Worm (Caenorhabditis elegans) whole organism, early embryonic: ENCODE results near the gene F17C11.26.

Source experiments
- B0310.2 ChIP-seq: sonication (generic microtip); optimal IDR thresholded peaks from 2 replicates; lab custom pipeline; 2016; ENCODE audit warnings: mild to moderate bottlenecking, missing genetic modification characterization, missing compliant biosample characterization
- F13C5.2 ChIP-seq: sonication (generic microtip); optimal IDR thresholded peaks from 2 replicates; lab custom pipeline; 2017; ENCODE audit warnings: mild to moderate bottlenecking, missing genetic modification characterization, inconsistent platforms, missing compliant biosample characterization
- aly-1 ChIP-seq: sonication (generic microtip); optimal IDR thresholded peaks from 2 replicates; lab custom pipeline; 2016; ENCODE audit warnings: missing genetic modification characterization, missing compliant biosample characterization
- ama-1 ChIP-seq: fragments of 150-350 bp; optimal IDR thresholded peaks from 2 replicates; lab custom pipeline; 2014
- ceh-13 ChIP-seq: fragments of 200-800 bp; sonication (Bioruptor generic); optimal IDR thresholded peaks from 2 replicates; lab custom pipeline; 2018; ENCODE audit warnings: mild to moderate bottlenecking, missing genetic modification characterization, missing compliant biosample characterization
- ceh-36 ChIP-seq: sonication (generic microtip); optimal IDR thresholded peaks from 2 replicates; lab custom pipeline; 2016; ENCODE audit warnings: missing genetic modification characterization, inconsistent platforms, missing compliant biosample characterization
- ets-7 ChIP-seq: sonication (generic microtip); optimal IDR thresholded peaks from 2 replicates; lab custom pipeline; 2016; ENCODE audit warnings: missing genotype, missing genetic modification characterization, missing compliant biosample characterization
- flt-1 ChIP-seq: fragments of 200-800 bp; sonication (Bioruptor generic); IDR thresholded peaks from 2 replicates; pipeline ENCODE4 v1.3.6; 2022; ENCODE audit warnings: missing genetic modification characterization, missing compliant biosample characterization
- hmbx-1 ChIP-seq: sonication (generic microtip); optimal IDR thresholded peaks from 2 replicates; lab custom pipeline; 2016; ENCODE audit warnings: mild to moderate bottlenecking, missing genetic modification characterization, missing compliant biosample characterization
- hmg-4 ChIP-seq: fragments of 200-800 bp; sonication (Bioruptor generic); optimal IDR thresholded peaks from 2 replicates; lab custom pipeline; 2018; ENCODE audit warnings: mild to moderate bottlenecking, missing genetic modification characterization, missing compliant biosample characterization
- hnd-1 ChIP-seq: sonication (generic microtip); optimal IDR thresholded peaks from 2 replicates; lab custom pipeline; 2016; ENCODE audit warnings: missing genetic modification characterization, missing compliant biosample characterization
- pes-1 ChIP-seq: fragments of 200-800 bp; sonication (Bioruptor generic); IDR thresholded peaks from 2 replicates; pipeline ENCODE4 v1.3.6; 2022; ENCODE audit warnings: missing genetic modification reagents, missing genetic modification characterization, missing compliant biosample characterization
- scrt-1 ChIP-seq: fragments of 200-800 bp; sonication (Bioruptor generic); IDR thresholded peaks from 2 replicates; pipeline ENCODE4 v1.3.6; 2022; ENCODE audit warnings: missing genetic modification characterization, missing compliant biosample characterization
- sea-1 ChIP-seq: fragments of 200-800 bp; sonication (Bioruptor generic); conservative IDR thresholded peaks from 2 replicates; pipeline ENCODE4 v1.3.6; 2022; ENCODE audit warnings: missing genetic modification characterization, missing compliant biosample characterization
- tbx-11 ChIP-seq: fragments of 200-800 bp; sonication (Bioruptor generic); IDR thresholded peaks from 2 replicates; pipeline ENCODE4 v1.3.6; 2022; ENCODE audit warnings: missing genetic modification characterization, missing compliant biosample characterization
- tbx-37 ChIP-seq: fragments of 200-800 bp; sonication (Bioruptor generic); conservative IDR thresholded peaks from 2 replicates; pipeline ENCODE4 v1.3.6; 2022; ENCODE audit warnings: missing genetic modification reagents, missing genetic modification characterization, missing compliant biosample characterization
- tra-4 ChIP-seq: sonication (generic microtip); optimal IDR thresholded peaks from 2 replicates; lab custom pipeline; 2017; ENCODE audit warnings: missing genetic modification characterization, missing compliant biosample characterization

Gene F17C11.26

DNA sequence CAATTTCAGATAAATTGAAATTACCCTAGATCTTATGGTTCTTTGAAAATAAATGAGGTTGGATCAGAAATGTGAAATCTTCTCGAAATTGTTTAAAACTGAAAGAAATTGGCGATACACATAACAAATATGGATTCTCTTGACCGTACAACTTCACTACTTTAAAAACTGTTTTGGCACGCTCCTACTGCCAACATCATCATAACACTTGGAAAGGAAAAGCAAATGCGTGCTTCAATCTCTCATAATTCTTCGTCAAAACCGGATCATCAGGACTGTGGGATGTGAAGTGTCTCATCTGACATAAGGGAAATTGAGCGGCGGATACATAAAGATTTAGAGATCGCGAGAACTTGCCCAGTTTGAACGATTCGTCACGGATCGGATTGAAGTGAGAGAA lies 43.1 kb upstream of the F17C11.26 start, which contains the start of gene F32D8.7:
F32D8.7 (plus strand) TSS at position 329 of the 400 bp plus-strand sequence.
- TF ChIP-seq pes-1 (GFP tag; lab: Robert Waterston, UW) = no peak
- no peak for TF ChIP-seq hmg-4 (GFP tag; lab: Kevin White, UChicago)
- no peak for TF ChIP-seq tbx-11
- TF ChIP-seq tbx-37 (GFP tag; lab: Robert Waterston, UW) = no peak
- no peak for TF ChIP-seq ets-7
- no peak for TF ChIP-seq scrt-1 (GFP tag; lab: Robert Waterston, UW)
- no peak for TF ChIP-seq flt-1 (GFP tag; lab: Robert Waterston, UW)
- TF ChIP-seq hmbx-1 (tag; lab: Kevin White, UChicago) = no peak
- no peak for TF ChIP-seq B0310.2
- no peak for TF ChIP-seq ceh-36 (tag; lab: Kevin White, UChicago)
- TF ChIP-seq F13C5.2 (tag; lab: Kevin White, UChicago) = no peak
- no peak for TF ChIP-seq ceh-13 (GFP tag; lab: Kevin White, UChicago)
- no peak for TF ChIP-seq ama-1 (lab: Kevin White, UChicago)

ce11 chrV:10898629-10899028 lies 42.6 kb upstream of the F17C11.26 start:
- TF ChIP-seq ama-1 (lab: Kevin White, UChicago) (no peak), flt-1 (GFP tag; lab: Robert Waterston, UW) (no peak), tra-4 (tag; lab: Kevin White, UChicago) (no peak), ceh-36 (tag; lab: Kevin White, UChicago) (no peak), tbx-11 (no peak), scrt-1 (GFP tag; lab: Robert Waterston, UW) (no peak), ets-7 (no peak), hnd-1 (tag; lab: Kevin White, UChicago) (no peak), tbx-37 (GFP tag; lab: Robert Waterston, UW) (no peak), pes-1 (GFP tag; lab: Robert Waterston, UW) (no peak), F13C5.2 (tag; lab: Kevin White, UChicago) (no peak), aly-1 (no peak), B0310.2 (no peak), hmg-4 (GFP tag; lab: Kevin White, UChicago) (no peak), sea-1 (GFP tag; lab: Robert Waterston, UW) (no peak), hmbx-1 (tag; lab: Kevin White, UChicago) (no peak), ceh-13 (GFP tag; lab: Kevin White, UChicago) (no peak)

DNA sequence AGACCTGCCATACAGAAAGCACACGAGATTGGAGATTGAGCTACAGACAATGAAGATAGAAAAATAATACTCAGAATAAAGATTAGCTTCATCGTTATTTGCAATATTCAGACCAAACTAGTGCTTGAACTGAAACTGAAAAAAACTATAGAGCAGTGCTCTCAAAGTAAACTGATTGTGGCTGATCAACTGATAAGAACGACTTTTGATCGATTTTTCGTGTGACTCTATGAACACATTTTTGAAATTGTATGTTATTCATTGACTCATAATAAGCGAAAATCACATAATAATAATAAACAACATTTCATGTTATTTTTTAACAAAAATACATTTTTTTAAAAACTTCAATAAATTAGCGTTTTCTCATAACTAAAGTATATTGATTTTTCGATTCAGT lies 40.1 kb upstream of the F17C11.26 start, which contains the start of gene spp-16:
spp-16 (minus strand) TSS at position 179 of the 400 bp plus-strand sequence.
- TF ChIP-seq sea-1 (GFP tag; lab: Robert Waterston, UW) (no peak), ceh-13 (GFP tag; lab: Kevin White, UChicago) (no peak), ceh-36 (tag; lab: Kevin White, UChicago) (no peak), hnd-1 (tag; lab: Kevin White, UChicago) (no peak), tbx-37 (GFP tag; lab: Robert Waterston, UW) (no peak), pes-1 (GFP tag; lab: Robert Waterston, UW) (no peak), flt-1 (GFP tag; lab: Robert Waterston, UW) (no peak), B0310.2 (no peak), tra-4 (tag; lab: Kevin White, UChicago) (no peak), aly-1 (no peak), hmbx-1 (tag; lab: Kevin White, UChicago) (no peak), F13C5.2 (tag; lab: Kevin White, UChicago) (no peak), scrt-1 (GFP tag; lab: Robert Waterston, UW) (no peak), tbx-11 (no peak), hmg-4 (GFP tag; lab: Kevin White, UChicago) (no peak), ama-1 (lab: Kevin White, UChicago) (no peak), ets-7 (no peak)

- TF ChIP-seq B0310.2 (no peak), hmg-4 (GFP tag; lab: Kevin White, UChicago) (no peak), tbx-37 (GFP tag; lab: Robert Waterston, UW) (no peak), sea-1 (GFP tag; lab: Robert Waterston, UW) (no peak), F13C5.2 (tag; lab: Kevin White, UChicago) (no peak), hmbx-1 (tag; lab: Kevin White, UChicago) (no peak), tbx-11 (no peak), flt-1 (GFP tag; lab: Robert Waterston, UW) (no peak), ama-1 (lab: Kevin White, UChicago) (no peak), scrt-1 (GFP tag; lab: Robert Waterston, UW) (no peak)
These were observed 38.6 kb upstream of the F17C11.26 start, which contains the start of gene F32D8.8 for ce11 chrV:10902682-10903081. F32D8.8 (minus strand) TSS chrV:10902782.

DNA sequence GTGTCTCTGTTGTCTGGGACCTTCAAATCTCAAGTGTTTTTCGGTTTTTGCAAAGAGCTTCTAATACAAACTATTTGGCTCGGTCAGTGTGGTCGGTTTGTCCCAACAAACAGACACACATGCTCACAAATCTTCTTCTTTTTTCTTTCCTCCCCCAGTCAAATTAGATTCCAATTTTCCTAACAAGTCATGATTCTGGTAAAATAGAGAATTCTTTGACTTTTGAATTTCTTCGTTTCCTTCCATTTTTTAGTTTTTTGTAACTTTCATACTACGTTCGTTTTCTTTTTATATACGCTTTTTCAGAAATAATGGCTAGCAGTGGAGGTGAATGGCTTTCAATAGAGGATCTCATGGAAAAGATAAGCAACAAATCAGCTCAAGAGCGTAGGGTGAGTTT lies 37.5 kb upstream of the F17C11.26 start, which contains the start of gene F32D8.15:
F32D8.15 (plus strand) TSS at position 301 of the 400 bp plus-strand sequence.
- TF ChIP-seq aly-1 = no peak
- no peak for TF ChIP-seq tbx-37 (GFP tag; lab: Robert Waterston, UW)
- no peak for TF ChIP-seq ets-7
- no peak for TF ChIP-seq B0310.2
- TF ChIP-seq scrt-1 (GFP tag; lab: Robert Waterston, UW) = no peak
- TF ChIP-seq ama-1 (lab: Kevin White, UChicago) = no peak
- TF ChIP-seq F13C5.2 (tag; lab: Kevin White, UChicago) = no peak
- TF ChIP-seq hmbx-1 (tag; lab: Kevin White, UChicago) = no peak
- TF ChIP-seq hmg-4 (GFP tag; lab: Kevin White, UChicago) = no peak
- no peak for TF ChIP-seq sea-1 (GFP tag; lab: Robert Waterston, UW)
- no peak for TF ChIP-seq flt-1 (GFP tag; lab: Robert Waterston, UW)
- TF ChIP-seq ceh-13 (GFP tag; lab: Kevin White, UChicago) = no peak
- TF ChIP-seq hnd-1 (tag; lab: Kevin White, UChicago) = no peak
- no peak for TF ChIP-seq tbx-11
- TF ChIP-seq tra-4 (tag; lab: Kevin White, UChicago) = no peak
- no peak for TF ChIP-seq pes-1 (GFP tag; lab: Robert Waterston, UW)

ce11 chrV:10904795-10905194 lies 36.5 kb upstream of the F17C11.26 start:
- no peak for TF ChIP-seq ama-1 (lab: Kevin White, UChicago)
- TF ChIP-seq ets-7 = no peak
- TF ChIP-seq ceh-13 (GFP tag; lab: Kevin White, UChicago) = no peak
- TF ChIP-seq pes-1 (GFP tag; lab: Robert Waterston, UW) = no peak
- TF ChIP-seq tbx-11 = no peak
- no peak for TF ChIP-seq ceh-36 (tag; lab: Kevin White, UChicago)
- TF ChIP-seq hmbx-1 (tag; lab: Kevin White, UChicago) = no peak
- TF ChIP-seq aly-1 = no peak
- TF ChIP-seq hnd-1 (tag; lab: Kevin White, UChicago) = no peak
- TF ChIP-seq B0310.2 = no peak
- TF ChIP-seq F13C5.2 (tag; lab: Kevin White, UChicago) = no peak
- no peak for TF ChIP-seq flt-1 (GFP tag; lab: Robert Waterston, UW)
- TF ChIP-seq hmg-4 (GFP tag; lab: Kevin White, UChicago) = no peak
- TF ChIP-seq sea-1 (GFP tag; lab: Robert Waterston, UW) = no peak
- TF ChIP-seq tbx-37 (GFP tag; lab: Robert Waterston, UW) = no peak
- no peak for TF ChIP-seq tra-4 (tag; lab: Kevin White, UChicago)
- TF ChIP-seq scrt-1 (GFP tag; lab: Robert Waterston, UW) = no peak
